Worm (Caenorhabditis elegans) whole organism, L3 larva: ENCODE results near the gene Y17D7B.10.

Source experiments
- ama-1 ChIP-seq: fragments of 150-350 bp; optimal IDR thresholded peaks from 2 replicates; lab custom pipeline; 2018
- fkh-10 ChIP-seq: sonication (generic microtip); optimal IDR thresholded peaks from 2 replicates; lab custom pipeline; 2017; ENCODE audit warnings: missing biosample characterization, missing genetic modification reagents, missing genetic modification characterization
- hmg-11 ChIP-seq: sonication (generic microtip); optimal IDR thresholded peaks from 2 replicates; lab custom pipeline; 2016; ENCODE audit warnings: missing genetic modification characterization, missing compliant biosample characterization
- nfya-1 ChIP-seq: sonication (generic microtip); optimal IDR thresholded peaks from 2 replicates; lab custom pipeline; 2017; ENCODE audit warnings: missing genetic modification characterization, mild to moderate bottlenecking, missing compliant biosample characterization, antibody characterized with exemption, moderate library complexity; ENCODE audit not compliant: insufficient read depth
- nhr-11 ChIP-seq: fragments of 150-350 bp; optimal IDR thresholded peaks from 2 replicates; lab custom pipeline; 2014; ENCODE audit warnings: missing biosample characterization, missing genetic modification characterization
- nhr-12 ChIP-seq: fragments of 150-350 bp; optimal IDR thresholded peaks from 2 replicates; lab custom pipeline; 2014; ENCODE audit warnings: missing biosample characterization, missing genetic modification characterization
- pqm-1 ChIP-seq: fragments of 150-350 bp; optimal IDR thresholded peaks from 2 replicates; lab custom pipeline; 2017; ENCODE audit warnings: missing biosample characterization, missing genetic modification characterization, inconsistent platforms
- unc-62 ChIP-seq: fragments of 150-350 bp; sonication (generic microtip); optimal IDR thresholded peaks from 4 replicates; lab custom pipeline; 2014; ENCODE audit warnings: missing biosample characterization, missing genetic modification reagents, missing genetic modification characterization

ce11 chrV:18733942-18734341 is 49.6 kb upstream of the Y17D7B.10 start:
- no peak for TF ChIP-seq nhr-11
- TF ChIP-seq nfya-1 (tag; lab: Kevin White, UChicago): no peak
- TF ChIP-seq nhr-12 (tag; lab: Kevin White, UChicago): no peak
- no peak for TF ChIP-seq unc-62
- no peak for TF ChIP-seq fkh-10 (GFP tag; lab: Kevin White, UChicago)
- TF ChIP-seq ama-1 (lab: Kevin White, UChicago): no peak
- TF ChIP-seq hmg-11 (tag; lab: Kevin White, UChicago): no peak
- TF ChIP-seq pqm-1 (tag; lab: Kevin White, UChicago): no peak
